Comparison of ENCODE assay signal across 1 fruit fly cellular context in the genomic region with DNA sequence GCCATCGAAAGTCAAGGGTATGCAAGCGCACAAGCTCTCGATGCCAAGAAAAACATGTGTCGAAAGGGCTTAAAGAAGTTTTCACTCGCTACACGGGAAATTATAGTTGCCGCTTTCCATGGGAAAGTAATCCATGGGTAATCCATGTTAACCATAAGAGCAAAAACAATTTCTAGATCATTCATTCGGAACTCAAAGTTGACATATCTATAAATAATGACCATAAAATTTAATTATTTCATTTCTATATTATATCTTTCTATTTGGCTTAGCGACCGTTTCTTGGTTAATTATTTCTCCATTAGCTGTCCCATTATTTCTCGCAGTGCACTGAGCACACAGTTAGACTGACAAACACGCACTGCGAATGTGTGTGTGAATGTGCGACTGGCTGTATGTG.
TF ChIP-seq lines count a peak whose summit lies in the region.

No protein-coding gene starts in this region.

TF ChIP-seq in whole organism, embryonic, 481 proteins besides CTCF, POLR2A, EP300 and RAD21 (continued from another document):
- peak; percentile 3 for TF ChIP-seq cwo (GFP tag; optimal IDR thresholded peaks at IDR 0.05; lab: Kevin White, UChicago)
- peak; percentile 8 for TF ChIP-seq phol (tag; optimal IDR thresholded peaks at IDR 0.05; lab: Kevin White, UChicago)
- TF ChIP-seq Hmr (GFP tag; optimal IDR thresholded peaks at IDR 0.05; lab: Kevin White, UChicago) = peak; percentile 64
- TF ChIP-seq Side (GFP tag; optimal IDR thresholded peaks at IDR 0.05; lab: Kevin White, UChicago) = no peak
- peak; percentile 46 for TF ChIP-seq CG3281 (GFP tag; optimal IDR thresholded peaks at IDR 0.05; lab: Kevin White, UChicago)
- no peak for TF ChIP-seq CG7786 (GFP tag; optimal IDR thresholded peaks at IDR 0.05; lab: Kevin White, UChicago)
- peak; percentile 49 for TF ChIP-seq CG18599 (GFP tag; optimal IDR thresholded peaks at IDR 0.05; lab: Kevin White, UChicago)
- peak; percentile 41 for TF ChIP-seq CG10543 (GFP tag; optimal IDR thresholded peaks at IDR 0.05; lab: Kevin White, UChicago)
- TF ChIP-seq CG9215 (GFP tag; IDR thresholded peaks at IDR 0.05; lab: Robert Waterston, UW) = peak; percentile 41; the same call in 1 of the 2 replicates
- no peak for TF ChIP-seq luna (GFP tag; optimal IDR thresholded peaks at IDR 0.05; lab: Kevin White, UChicago)
- TF ChIP-seq CG1529 (GFP tag; optimal IDR thresholded peaks at IDR 0.05; lab: Kevin White, UChicago) = no peak
- TF ChIP-seq az2 (GFP tag; optimal IDR thresholded peaks at IDR 0.05; lab: Kevin White, UChicago) = peak; percentile 27
- TF ChIP-seq CG18619 (GFP tag; optimal IDR thresholded peaks at IDR 0.05; lab: Kevin White, UChicago) = peak; percentile 59
- TF ChIP-seq Ets65A (GFP tag; lab: Kevin White, UChicago) = peak; percentile 86
- peak; percentile 17 for TF ChIP-seq CG10979 (tag; optimal IDR thresholded peaks at IDR 0.05; lab: Kevin White, UChicago)
- TF ChIP-seq CG8388 (GFP tag; optimal IDR thresholded peaks at IDR 0.05; lab: Kevin White, UChicago) = peak; percentile 17
- peak; percentile 1 for TF ChIP-seq scrt (GFP tag; optimal IDR thresholded peaks at IDR 0.05; lab: Kevin White, UChicago)
- TF ChIP-seq lab (GFP tag; optimal IDR thresholded peaks at IDR 0.05; lab: Kevin White, UChicago) = peak; percentile 33
- peak; percentile 60 for TF ChIP-seq sug (tag; optimal IDR thresholded peaks at IDR 0.05; lab: Kevin White, UChicago)
- TF ChIP-seq Fer1 (GFP tag; optimal IDR thresholded peaks at IDR 0.05; lab: Kevin White, UChicago) = peak; percentile 33
- peak; percentile 57 for TF ChIP-seq Meics (GFP tag; optimal IDR thresholded peaks at IDR 0.05; lab: Kevin White, UChicago)
- no peak for TF ChIP-seq Lhr (GFP tag; optimal IDR thresholded peaks at IDR 0.05; lab: Kevin White, UChicago)
- no peak for TF ChIP-seq E2f2 (GFP tag; IDR thresholded peaks at IDR 0.05; lab: Robert Waterston, UW)
- TF ChIP-seq CG6254 (GFP tag; optimal IDR thresholded peaks at IDR 0.05; lab: Kevin White, UChicago) = no peak
- TF ChIP-seq exex (tag; optimal IDR thresholded peaks at IDR 0.05; lab: Kevin White, UChicago) = no peak
- TF ChIP-seq CG2875 (GFP tag; optimal IDR thresholded peaks at IDR 0.05; lab: Kevin White, UChicago) = no peak
- no peak for TF ChIP-seq tin (GFP tag; optimal IDR thresholded peaks at IDR 0.05; lab: Kevin White, UChicago)
- peak; percentile 55 for TF ChIP-seq CG11504 (tag; optimal IDR thresholded peaks at IDR 0.05; lab: Kevin White, UChicago)
- peak; percentile 40 for TF ChIP-seq CG12391 (tag; optimal IDR thresholded peaks at IDR 0.05; lab: Kevin White, UChicago)
- peak; percentile 32; the same call in 1 of the 2 replicates for TF ChIP-seq Rfx (GFP tag; IDR thresholded peaks at IDR 0.05; lab: Robert Waterston, UW)
- TF ChIP-seq CG9437 (GFP tag; optimal IDR thresholded peaks at IDR 0.05; lab: Kevin White, UChicago) = peak; percentile 32
- TF ChIP-seq ci (GFP tag; IDR thresholded peaks at IDR 0.05; lab: Robert Waterston, UW) = 0 out of 3 replicates have a peak, but pooled peaks have one; percentile 26
- TF ChIP-seq Hr51 (GFP tag; optimal IDR thresholded peaks at IDR 0.05; lab: Kevin White, UChicago) = peak in 1 of 2 experiments; percentile 57
- peak; percentile 32 for TF ChIP-seq odd (GFP tag; optimal IDR thresholded peaks at IDR 0.05; lab: Kevin White, UChicago)
- peak; percentile 42 for TF ChIP-seq CG8924 (tag; optimal IDR thresholded peaks at IDR 0.05; lab: Kevin White, UChicago)
- TF ChIP-seq CG9932 (GFP tag; IDR thresholded peaks at IDR 0.05; lab: Robert Waterston, UW) = peak; percentile 18; the same call in 1 of the 2 replicates
- peak; percentile 67 for TF ChIP-seq CG13424 (tag; optimal IDR thresholded peaks at IDR 0.05; lab: Kevin White, UChicago)
TF ChIP-seq in whole organism, embryonic: peak in this region for 86.
